ENCODE assay signal across 5 worm cellular contexts in genomic region chrII:9759382-9759781, ce11.
TF ChIP-seq lines count a peak whose summit lies in the region.

No protein-coding gene starts in this region.

TF ChIP-seq in whole organism, L1 larva, 84 proteins besides CTCF, POLR2A, EP300 and RAD21:
- TF ChIP-seq nhr-28 (tag; optimal IDR thresholded peaks at IDR 0.05; lab: Kevin White, UChicago) = no peak
- peak; percentile 1 for TF ChIP-seq nhr-71 (tag; optimal IDR thresholded peaks at IDR 0.05; lab: Kevin White, UChicago)
- TF ChIP-seq efl-1 (optimal IDR thresholded peaks at IDR 0.05; lab: Kevin White, UChicago) = no peak
- peak in 1 of 2 experiments; percentile 63 for TF ChIP-seq efl-1 (GFP tag; optimal IDR thresholded peaks at IDR 0.05 in 1 of 2; lab: Kevin White, UChicago)
- peak; percentile 13 for TF ChIP-seq fkh-8 (tag; optimal IDR thresholded peaks at IDR 0.05; lab: Kevin White, UChicago)
- no peak for TF ChIP-seq nhr-20 (tag; optimal IDR thresholded peaks at IDR 0.05; lab: Kevin White, UChicago)
- TF ChIP-seq xbp-1 (tag; optimal IDR thresholded peaks at IDR 0.05; lab: Kevin White, UChicago) = peak; percentile 49

TF ChIP-seq in whole organism, L2 larva, 48 proteins besides CTCF, POLR2A, EP300 and RAD21:
- no peak for TF ChIP-seq R02D3.7 (tag; optimal IDR thresholded peaks at IDR 0.05; lab: Kevin White, UChicago)
- peak; percentile 9 for TF ChIP-seq sma-9 (GFP tag; optimal IDR thresholded peaks at IDR 0.05; lab: Kevin White, UChicago)
- TF ChIP-seq sma-9 (tag; optimal IDR thresholded peaks at IDR 0.05; lab: Kevin White, UChicago) = no peak
- no peak for TF ChIP-seq dmd-4 (tag; optimal IDR thresholded peaks at IDR 0.05; lab: Kevin White, UChicago)
- TF ChIP-seq ceh-82 (tag; optimal IDR thresholded peaks at IDR 0.05; lab: Kevin White, UChicago) = no peak

TF ChIP-seq in whole organism, L3 larva, 47 proteins besides CTCF, POLR2A, EP300 and RAD21:
- TF ChIP-seq elt-3 (tag; optimal IDR thresholded peaks at IDR 0.05; lab: Kevin White, UChicago) (no peak), jun-1 (tag; optimal IDR thresholded peaks at IDR 0.05; lab: Kevin White, UChicago) (no peak), fos-1 (tag; optimal IDR thresholded peaks at IDR 0.05; lab: Kevin White, UChicago) (no peak), nhr-11 (tag; optimal IDR thresholded peaks at IDR 0.05; lab: Kevin White, UChicago) (peak; percentile 60), lsy-12 (tag; optimal IDR thresholded peaks at IDR 0.05; lab: Kevin White, UChicago) (no peak), snpc-4 (tag; optimal IDR thresholded peaks at IDR 0.05; lab: Kevin White, UChicago) (no peak), nhr-23 (tag; optimal IDR thresholded peaks at IDR 0.05; lab: Kevin White, UChicago) (no peak), nhr-25 (tag; optimal IDR thresholded peaks at IDR 0.05; lab: Kevin White, UChicago) (no peak), eor-1 (tag; optimal IDR thresholded peaks at IDR 0.05; lab: Kevin White, UChicago) (no peak), R02D3.7 (tag; optimal IDR thresholded peaks at IDR 0.05; lab: Kevin White, UChicago) (no peak), nfya-1 (tag; optimal IDR thresholded peaks at IDR 0.05; lab: Kevin White, UChicago; ENCODE audit: insufficient read depth) (peak; percentile 26), mml-1 (tag; optimal IDR thresholded peaks at IDR 0.05; lab: Kevin White, UChicago) (no peak), nhr-28 (tag; optimal IDR thresholded peaks at IDR 0.05; lab: Kevin White, UChicago) (no peak)

TF ChIP-seq in whole organism, L4 larva, 104 proteins besides CTCF, POLR2A, EP300 and RAD21:
- TF ChIP-seq duxl-1 (tag; optimal IDR thresholded peaks at IDR 0.05; lab: Kevin White, UChicago; ENCODE audit: poor library complexity) = no peak
- no peak for TF ChIP-seq php-3 (GFP tag; IDR thresholded peaks at IDR 0.05; lab: Robert Waterston, UW)
- peak; percentile 3 for TF ChIP-seq nhr-11 (tag; optimal IDR thresholded peaks at IDR 0.05; lab: Kevin White, UChicago)
- no peak for TF ChIP-seq mep-1 (tag; optimal IDR thresholded peaks at IDR 0.05; lab: Kevin White, UChicago)
- TF ChIP-seq nhr-6 (tag; optimal IDR thresholded peaks at IDR 0.05; lab: Kevin White, UChicago) = no peak
- TF ChIP-seq egl-27 (tag; optimal IDR thresholded peaks at IDR 0.05; lab: Kevin White, UChicago) = no peak

TF ChIP-seq in whole organism, mixed stage, embryonic, 35 proteins besides CTCF, POLR2A, EP300 and RAD21:
- TF ChIP-seq ham-2 (GFP tag; optimal IDR thresholded peaks at IDR 0.05; lab: Kevin White, UChicago) (no peak), nhr-12 (tag; optimal IDR thresholded peaks at IDR 0.05; lab: Kevin White, UChicago) (no peak), ztf-11 (tag; optimal IDR thresholded peaks at IDR 0.05; lab: Kevin White, UChicago) (no peak), zip-8 (tag; optimal IDR thresholded peaks at IDR 0.05; lab: Kevin White, UChicago) (peak; percentile 56), lin-32 (GFP tag; optimal IDR thresholded peaks at IDR 0.05; lab: Kevin White, UChicago) (no peak), nhr-28 (tag; optimal IDR thresholded peaks at IDR 0.05; lab: Kevin White, UChicago) (no peak), lsy-2 (tag; optimal IDR thresholded peaks at IDR 0.05; lab: Kevin White, UChicago) (no peak), mep-1 (tag; optimal IDR thresholded peaks at IDR 0.05; lab: Kevin White, UChicago) (no peak)
TF ChIP-seq in whole organism, mixed stage, embryonic: peak in this region for 1.

Comparison
In these comparisons a context has a peak if more than half of its experiments do, and no peak if none do; other contexts are left out.
1. Of the 29 proteins assayed by ChIP-seq in both whole organism, L4 larva and whole organism, L1 larva: peak only in whole organism, L4 larva: nhr-11; only in whole organism, L1 larva: none; in both: none; in neither: 28.